Fruit fly (Drosophila melanogaster) whole organism, larva: ENCODE data around the gene CG14362.

Experiments used
- noc ChIP-seq: fragments of 200-800 bp; sonication (Bioruptor generic); optimal IDR thresholded peaks from 3 replicates; lab custom pipeline; 2019; ENCODE audit warnings: missing biosample characterization, mild to moderate bottlenecking, missing genetic modification characterization, moderate library complexity

Gene CG14362

DNA sequence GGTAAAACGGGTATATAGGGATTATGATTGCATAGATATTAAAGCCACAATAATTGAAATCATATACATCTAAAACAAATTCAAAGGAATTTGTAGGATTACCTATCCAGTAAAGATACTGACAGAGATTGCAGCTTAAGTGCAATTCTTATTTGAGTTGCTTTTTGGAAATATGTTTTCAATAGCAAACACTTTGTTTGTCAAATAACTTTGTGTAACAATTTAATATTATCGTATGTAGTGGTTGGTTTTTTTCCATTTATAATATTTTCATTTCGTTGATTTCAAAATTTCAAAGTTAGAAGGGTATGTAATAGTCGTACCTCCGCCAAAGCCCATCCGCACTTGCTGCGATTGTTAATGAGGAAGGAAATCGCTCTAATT lies 48.6 kb downstream of the CG14362 start:
- no peak for TF ChIP-seq noc

DNA sequence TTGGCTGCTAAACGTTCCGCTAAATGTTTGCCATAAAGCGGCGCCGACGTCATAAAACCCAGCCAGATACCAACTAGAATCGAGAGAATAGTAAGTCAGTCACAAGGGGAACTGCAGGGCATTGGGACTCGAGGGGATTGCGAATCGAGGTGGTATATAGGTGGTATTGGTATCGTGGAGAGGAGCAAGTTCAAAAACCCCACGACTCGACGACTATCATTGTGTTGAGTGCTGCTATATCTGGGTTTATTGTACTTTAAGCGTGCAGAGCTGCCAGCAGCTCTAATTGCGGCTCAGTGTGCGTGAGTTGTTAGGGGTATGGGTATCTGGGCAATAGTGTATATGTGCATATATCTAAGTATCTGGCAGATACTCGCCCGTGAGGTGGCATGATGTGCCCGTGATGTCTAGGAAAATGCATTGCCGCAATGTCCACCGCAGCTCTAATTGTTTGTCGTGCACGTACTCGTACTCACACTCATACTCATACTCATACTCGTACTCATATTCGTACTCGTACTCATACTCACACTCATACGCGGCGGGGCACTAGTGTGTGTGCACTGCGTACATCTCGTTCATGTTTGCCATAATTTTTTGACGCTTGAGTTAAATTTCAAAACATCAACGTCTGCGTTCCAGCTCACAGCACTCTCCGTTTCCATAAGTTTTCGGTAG lies 49.1 kb downstream of the CG14362 start:
- TF ChIP-seq noc: no peak

DNA sequence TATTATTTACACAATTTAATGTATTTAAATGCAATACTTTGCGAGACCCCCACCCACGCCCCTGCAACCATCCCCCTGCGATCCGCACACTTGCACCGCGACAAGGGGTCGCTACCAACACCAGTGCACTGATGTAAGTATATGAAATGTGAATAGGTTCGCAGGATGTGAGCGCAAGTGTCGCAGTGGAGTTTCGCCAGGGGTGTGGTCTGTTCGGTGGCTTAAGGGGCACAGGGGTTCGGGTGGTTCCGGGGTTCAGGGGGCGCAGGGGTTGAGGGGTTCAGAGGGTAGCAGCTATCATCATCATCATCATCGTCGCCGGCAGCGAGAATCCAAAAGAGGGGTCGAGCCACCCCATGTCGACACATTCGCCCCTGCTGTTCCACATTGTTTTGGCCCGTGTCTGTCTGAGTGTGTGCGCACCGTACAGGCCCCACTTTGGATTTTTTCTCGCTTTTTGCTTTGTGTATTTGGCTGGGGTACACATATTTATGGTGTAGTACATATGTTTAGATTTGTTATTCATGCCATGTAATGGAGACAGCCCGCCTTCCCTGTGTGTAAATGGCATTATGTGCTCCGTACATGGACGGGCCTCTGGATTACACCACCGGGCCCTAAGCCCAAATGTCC lies 50.2 kb downstream of the CG14362 start:
- TF ChIP-seq noc: no peak
